Fruit fly (Drosophila melanogaster): ENCODE results near the gene CG4440.
A peak's percentile ranks its signal among the peaks of the same experiment; 100 is the strongest.

Gene CG4440

DNA sequence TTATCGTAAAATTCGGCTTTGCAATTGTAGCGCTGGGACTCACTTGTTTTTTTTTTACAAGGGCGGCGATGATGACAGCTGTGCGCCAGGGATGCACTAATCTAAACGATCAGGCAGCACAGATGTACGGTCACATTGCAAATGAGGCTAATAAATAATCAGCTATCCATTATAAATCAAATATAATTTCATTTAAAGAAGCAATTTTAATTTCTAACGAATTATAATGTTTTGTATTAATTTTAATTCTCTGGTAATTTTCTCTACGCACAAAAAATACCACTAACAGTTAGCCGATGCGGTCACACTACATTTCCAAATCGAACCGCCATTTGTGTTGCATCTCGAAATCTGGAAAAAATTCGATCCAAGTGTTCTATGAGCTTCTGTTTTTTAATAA is 19.1 kb upstream of the CG4440 start, which contains the start of the genes cni and fzy (continued):
- no peak for TF ChIP-seq CG6765 (GFP tag; optimal IDR thresholded peaks at IDR 0.05)
- TF ChIP-seq CG12104 (GFP tag; optimal IDR thresholded peaks at IDR 0.05) = no peak
- TF ChIP-seq tgo (GFP tag; IDR thresholded peaks at IDR 0.05) = no peak
- TF ChIP-seq CG7357 (GFP tag; IDR thresholded peaks at IDR 0.05) = no peak
- no peak for TF ChIP-seq CG3838 (GFP tag; optimal IDR thresholded peaks at IDR 0.05)
- TF ChIP-seq CG1529 (GFP tag; optimal IDR thresholded peaks at IDR 0.05) = no peak
- peak; percentile 22 for TF ChIP-seq Camta (GFP tag; optimal IDR thresholded peaks at IDR 0.05)
- TF ChIP-seq Oli (tag; optimal IDR thresholded peaks at IDR 0.05) = no peak
- peak; percentile 53 for TF ChIP-seq Sry-δ (GFP tag; optimal IDR thresholded peaks at IDR 0.05)
- peak; percentile 6 for TF ChIP-seq CG10654 (GFP tag; optimal IDR thresholded peaks at IDR 0.05)
- no peak for TF ChIP-seq CG17328 (GFP tag; IDR thresholded peaks at IDR 0.05)
- 0 out of 2 replicates have a peak, but pooled peaks have one; percentile 16 for TF ChIP-seq Ada2b (GFP tag; IDR thresholded peaks at IDR 0.05)
- TF ChIP-seq sug (tag; optimal IDR thresholded peaks at IDR 0.05) = peak; percentile 32
- TF ChIP-seq CG9727 (GFP tag; optimal IDR thresholded peaks at IDR 0.05) = peak; percentile 44
- TF ChIP-seq Fer2 (tag; optimal IDR thresholded peaks at IDR 0.05) = no peak
- peak; percentile 56 for TF ChIP-seq HmgZ (tag; optimal IDR thresholded peaks at IDR 0.05)
- no peak for TF ChIP-seq Eip74EF (GFP tag; optimal IDR thresholded peaks at IDR 0.05)
- TF ChIP-seq vfl (GFP tag; optimal IDR thresholded peaks at IDR 0.05) = no peak
- TF ChIP-seq CG13894 (tag; optimal IDR thresholded peaks at IDR 0.05) = no peak
- TF ChIP-seq br (optimal IDR thresholded peaks at IDR 0.05) = no peak
- TF ChIP-seq CG15073 (GFP tag; optimal IDR thresholded peaks at IDR 0.05) = no peak
- peak; percentile 27 for TF ChIP-seq Hr3 (GFP tag; optimal IDR thresholded peaks at IDR 0.05)
- TF ChIP-seq unc-4 (GFP tag; IDR thresholded peaks at IDR 0.05; ENCODE audit: partially characterized antibody) = peak; percentile 37; the same call in 1 of the 2 replicates
- TF ChIP-seq CG6813 (GFP tag; optimal IDR thresholded peaks at IDR 0.05) = no peak
- TF ChIP-seq p53 (GFP tag; optimal IDR thresholded peaks at IDR 0.05) = no peak
- peak; percentile 89 to 97 for TF ChIP-seq crp (GFP tag; optimal IDR thresholded peaks at IDR 0.05)
- TF ChIP-seq CG8478 (optimal IDR thresholded peaks at IDR 0.05) = no peak
- peak; percentile 80 for TF ChIP-seq Vsx1 (GFP tag; optimal IDR thresholded peaks at IDR 0.05)
- TF ChIP-seq esg (GFP tag; conservative IDR thresholded peaks at IDR 0.05) = no peak
- TF ChIP-seq CG13287 (GFP tag; IDR thresholded peaks at IDR 0.05; ENCODE audit: partially characterized antibody) = peak; percentile 49; the same call in 1 of the 2 replicates
- peak; percentile 22; the same call in 1 of the 2 replicates for TF ChIP-seq Scr (GFP tag; IDR thresholded peaks at IDR 0.05; ENCODE audit: partially characterized antibody)
- TF ChIP-seq CG1603 (tag; optimal IDR thresholded peaks at IDR 0.05) = peak; percentile 77
- TF ChIP-seq dati (GFP tag; IDR thresholded peaks at IDR 0.05) = no peak
- TF ChIP-seq salm (tag; optimal IDR thresholded peaks at IDR 0.05) = no peak
- TF ChIP-seq btn (GFP tag; optimal IDR thresholded peaks at IDR 0.05) = no peak
- TF ChIP-seq CG4707 (GFP tag; optimal IDR thresholded peaks at IDR 0.05) = no peak
- peak; percentile 85 for TF ChIP-seq CG14710 (tag; optimal IDR thresholded peaks at IDR 0.05)
- peak; percentile 18 for TF ChIP-seq Elba2 (GFP tag; optimal IDR thresholded peaks at IDR 0.05)
- TF ChIP-seq CG15479 (GFP tag; optimal IDR thresholded peaks at IDR 0.05) = no peak
- peak; percentile 50 for TF ChIP-seq gem (tag; optimal IDR thresholded peaks at IDR 0.05)
- no peak for TF ChIP-seq cato (GFP tag; optimal IDR thresholded peaks at IDR 0.05; ENCODE audit: borderline replicate concordance)
- no peak for TF ChIP-seq yki (optimal IDR thresholded peaks at IDR 0.05)
- no peak for TF ChIP-seq her (GFP tag; optimal IDR thresholded peaks at IDR 0.05)
- TF ChIP-seq C15 (GFP tag; IDR thresholded peaks at IDR 0.05) = no peak
- peak in 1 of 2 experiments; percentile 28 for TF ChIP-seq insv (GFP tag; optimal IDR thresholded peaks at IDR 0.05)
- peak; percentile 39; the same call in 1 of the 2 replicates for TF ChIP-seq sisA (GFP tag; IDR thresholded peaks at IDR 0.05)
- TF ChIP-seq CG34224 (GFP tag; IDR thresholded peaks at IDR 0.05; ENCODE audit: partially characterized antibody) = no peak
- TF ChIP-seq sim (GFP tag; IDR thresholded peaks at IDR 0.05) = no peak
- no peak for TF ChIP-seq CG13296 (GFP tag; optimal IDR thresholded peaks at IDR 0.05)
- TF ChIP-seq sens-2 (GFP tag; IDR thresholded peaks at IDR 0.05) = no peak
- TF ChIP-seq chif (GFP tag; optimal IDR thresholded peaks at IDR 0.05) = no peak
